Fruit fly (Drosophila melanogaster) whole organism, embryonic: Measurements from ENCODE around the gene Cul5.

Experiments
- Antp ChIP-seq: fragments of 200-800 bp; sonication (Bioruptor generic); optimal IDR thresholded peaks from 3 replicates; lab custom pipeline; 2016; ENCODE audit warnings: missing biosample characterization, missing genetic modification characterization
- CG10209 ChIP-seq: fragments of 200-800 bp; sonication (Bioruptor generic); optimal IDR thresholded peaks from 3 replicates; lab custom pipeline; 2017; ENCODE audit warnings: missing biosample characterization, mild to moderate bottlenecking, missing genetic modification characterization, missing genetic modification reagents
- CG10274 ChIP-seq: fragments of 200-800 bp; sonication (Bioruptor generic); optimal IDR thresholded peaks from 3 replicates; lab custom pipeline; 2017; ENCODE audit warnings: missing biosample characterization, mild to moderate bottlenecking, missing genetic modification characterization
- CG10979 ChIP-seq: fragments of 200-800 bp; sonication (Bioruptor generic); optimal IDR thresholded peaks from 2 replicates; lab custom pipeline; 2018; ENCODE audit warnings: missing biosample characterization, mild to moderate bottlenecking, missing genetic modification characterization, moderate library complexity
- CG11560 ChIP-seq: fragments of 200-800 bp; sonication (Bioruptor generic); IDR thresholded peaks from 3 replicates; pipeline ENCODE4 v1.3.6; 2022; ENCODE audit warnings: missing biosample characterization, missing genetic modification characterization
- CG12391 ChIP-seq: fragments of 200-800 bp; sonication (Bioruptor generic); optimal IDR thresholded peaks from 3 replicates; lab custom pipeline; 2018; ENCODE audit warnings: missing biosample characterization, mild to moderate bottlenecking, missing genetic modification characterization, moderate library complexity
- CG12769 ChIP-seq: fragments of 200-800 bp; sonication (Bioruptor generic); optimal IDR thresholded peaks from 2 replicates; lab custom pipeline; 2019; ENCODE audit warnings: missing biosample characterization, mild to moderate bottlenecking, missing genetic modification characterization, moderate library complexity
- CG13296 ChIP-seq: fragments of 200-800 bp; sonication (Bioruptor generic); optimal IDR thresholded peaks from 3 replicates; lab custom pipeline; 2018; ENCODE audit warnings: missing biosample characterization, mild to moderate bottlenecking, missing genetic modification characterization
- CG13624 ChIP-seq: fragments of 200-800 bp; sonication (Bioruptor generic); optimal IDR thresholded peaks from 2 replicates; lab custom pipeline; 2016; ENCODE audit warnings: missing biosample characterization, missing genetic modification characterization
- CG16815 ChIP-seq: fragments of 200-800 bp; sonication (Bioruptor generic); optimal IDR thresholded peaks from 3 replicates; lab custom pipeline; 2017; ENCODE audit warnings: missing biosample characterization, mild to moderate bottlenecking, missing genetic modification characterization
- CG2129 ChIP-seq: fragments of 200-800 bp; sonication (Bioruptor generic); IDR thresholded peaks from 2 replicates; pipeline ENCODE4 v1.3.6; 2022; ENCODE audit warnings: missing biosample characterization, missing genetic modification characterization; ENCODE audit not compliant: partially characterized antibody
- CG2199 ChIP-seq: fragments of 200-800 bp; sonication (Bioruptor generic); IDR thresholded peaks from 3 replicates; pipeline ENCODE4 v1.3.6; 2022; ENCODE audit warnings: missing biosample characterization, missing genetic modification characterization
- CG3065 ChIP-seq: fragments of 200-800 bp; sonication (Bioruptor generic); optimal IDR thresholded peaks from 2 replicates; lab custom pipeline; 2016; ENCODE audit warnings: missing biosample characterization, missing genetic modification characterization
- CG3847 ChIP-seq: fragments of 200-800 bp; sonication (Bioruptor generic); IDR thresholded peaks from 2 replicates; pipeline ENCODE4 v1.3.6; 2022; ENCODE audit warnings: missing biosample characterization, missing genetic modification characterization
- CG6765 ChIP-seq: fragments of 200-800 bp; sonication (Bioruptor generic); optimal IDR thresholded peaks from 3 replicates; lab custom pipeline; 2017; ENCODE audit warnings: missing biosample characterization, mild to moderate bottlenecking, missing genetic modification characterization
- CG7963 ChIP-seq: fragments of 200-800 bp; sonication (Bioruptor generic); IDR thresholded peaks from 3 replicates; pipeline ENCODE4 v1.3.6; 2022; ENCODE audit warnings: missing biosample characterization, missing genetic modification characterization; ENCODE audit not compliant: partially characterized antibody
- CG8924 ChIP-seq: fragments of 200-800 bp; optimal IDR thresholded peaks from 3 replicates; lab custom pipeline; 2019; ENCODE audit warnings: missing biosample characterization, mild to moderate bottlenecking, missing genetic modification characterization, moderate library complexity
- CG9609 ChIP-seq: fragments of 200-800 bp; sonication (Bioruptor generic); optimal IDR thresholded peaks from 3 replicates; lab custom pipeline; 2016; ENCODE audit warnings: missing biosample characterization, missing genetic modification characterization
- CG9932 ChIP-seq: fragments of 200-800 bp; sonication (Bioruptor generic); IDR thresholded peaks from 2 replicates; pipeline ENCODE4 v1.3.6; 2022; ENCODE audit warnings: missing biosample characterization, missing genetic modification characterization
- CHES-1-like ChIP-seq: fragments of 200-800 bp; sonication (Bioruptor generic); optimal IDR thresholded peaks from 2 replicates; lab custom pipeline; 2016; ENCODE audit warnings: missing biosample characterization, missing genetic modification characterization
- Camta ChIP-seq: fragments of 200-800 bp; sonication (Bioruptor generic); optimal IDR thresholded peaks from 2 replicates; lab custom pipeline; 2016; ENCODE audit warnings: missing biosample characterization, missing genetic modification characterization
- Doc3 ChIP-seq: fragments of 200-800 bp; sonication (Bioruptor generic); IDR thresholded peaks from 3 replicates; pipeline ENCODE4 v1.3.6; 2022; ENCODE audit warnings: missing biosample characterization, missing genetic modification characterization; ENCODE audit not compliant: partially characterized antibody
- Drgx ChIP-seq: fragments of 200-800 bp; sonication (Bioruptor generic); IDR thresholded peaks from 2 replicates; pipeline ENCODE4 v1.3.6; 2022; ENCODE audit warnings: missing biosample characterization, missing genetic modification characterization
- E2f2 ChIP-seq: fragments of 200-800 bp; sonication (Bioruptor generic); IDR thresholded peaks from 2 replicates; pipeline ENCODE4 v1.3.6; 2022; ENCODE audit warnings: missing biosample characterization, missing genetic modification characterization
- ERR ChIP-seq: fragments of 200-800 bp; sonication (Bioruptor generic); optimal IDR thresholded peaks from 2 replicates; lab custom pipeline; 2016; ENCODE audit warnings: missing biosample characterization, missing genetic modification characterization
- Elba2 ChIP-seq: fragments of 200-800 bp; sonication (Bioruptor generic); optimal IDR thresholded peaks from 3 replicates; lab custom pipeline; 2016; ENCODE audit warnings: missing biosample characterization, missing genetic modification characterization
- HLH3B ChIP-seq: fragments of 200-800 bp; sonication (Bioruptor generic); IDR thresholded peaks from 2 replicates; pipeline ENCODE4 v1.3.6; 2022; ENCODE audit warnings: missing biosample characterization, missing genetic modification characterization
- Lim3 ChIP-seq: fragments of 200-800 bp; sonication (Bioruptor generic); IDR thresholded peaks from 2 replicates; pipeline ENCODE4 v1.3.6; 2022; ENCODE audit warnings: missing biosample characterization, missing genetic modification characterization
- Side ChIP-seq: fragments of 200-800 bp; sonication (Bioruptor generic); optimal IDR thresholded peaks from 2 replicates; lab custom pipeline; 2016; ENCODE audit warnings: missing biosample characterization, missing genetic modification characterization
- Stat92E ChIP-seq, 3 experiments: fragments of >200 bp in 2 of 3; fragments of 200-800 bp in 1 of 3; sonication (Bioruptor generic) in 1 of 3; optimal IDR thresholded peaks; 2 replicates each; lab custom pipeline; 2017 to 2019; ENCODE audit warnings: missing biosample characterization in 3 of 3, missing genetic modification characterization in 3 of 3, mild to moderate bottlenecking in 1 of 3, moderate library complexity in 1 of 3
- al ChIP-seq: fragments of 200-800 bp; sonication (Bioruptor generic); IDR thresholded peaks from 2 replicates; pipeline ENCODE4 v1.3.6; 2022; ENCODE audit warnings: missing biosample characterization, missing genetic modification characterization
- chif ChIP-seq, 2 experiments: fragments of 200-800 bp; sonication (Bioruptor generic); optimal IDR thresholded peaks; 3 replicates each; lab custom pipeline; 2016; ENCODE audit warnings: missing biosample characterization in 2 of 2, missing genetic modification characterization in 2 of 2
- eyg ChIP-seq: fragments of 200-800 bp; sonication (Bioruptor generic); optimal IDR thresholded peaks from 3 replicates; lab custom pipeline; 2016; ENCODE audit warnings: missing biosample characterization, missing genetic modification characterization
- fd3F ChIP-seq: fragments of 200-800 bp; sonication (Bioruptor generic); optimal IDR thresholded peaks from 2 replicates; lab custom pipeline; 2018; ENCODE audit warnings: missing biosample characterization, mild to moderate bottlenecking, missing genetic modification characterization, moderate library complexity
- fd96Cb ChIP-seq: fragments of 200-800 bp; sonication (Bioruptor generic); optimal IDR thresholded peaks from 2 replicates; lab custom pipeline; 2018; ENCODE audit warnings: missing biosample characterization, mild to moderate bottlenecking, missing genetic modification characterization, moderate library complexity
- ind ChIP-seq: fragments of 200-800 bp; sonication (Bioruptor generic); optimal IDR thresholded peaks from 3 replicates; lab custom pipeline; 2016; ENCODE audit warnings: missing biosample characterization, missing genetic modification characterization
- knrl ChIP-seq: fragments of 200-800 bp; sonication (Bioruptor generic); IDR thresholded peaks from 3 replicates; pipeline ENCODE4 v1.3.6; 2022; ENCODE audit warnings: missing biosample characterization, missing genetic modification characterization; ENCODE audit not compliant: partially characterized antibody
- lmd ChIP-seq: fragments of 200-800 bp; sonication (Bioruptor generic); IDR thresholded peaks from 2 replicates; pipeline ENCODE4 v1.3.6; 2022; ENCODE audit warnings: missing biosample characterization, missing genetic modification characterization
- lola ChIP-seq, 3 experiments: fragments of >200 bp in 2 of 3; fragments of 200-800 bp in 1 of 3; sonication (Bioruptor generic) in 1 of 3; optimal IDR thresholded peaks; 2 replicates each; lab custom pipeline; 2017 to 2019; ENCODE audit warnings: missing biosample characterization in 3 of 3, missing genetic modification characterization in 3 of 3, mild to moderate bottlenecking in 1 of 3, moderate library complexity in 1 of 3
- nom ChIP-seq: fragments of 200-800 bp; sonication (Bioruptor generic); optimal IDR thresholded peaks from 2 replicates; lab custom pipeline; 2017; ENCODE audit warnings: missing biosample characterization, missing genetic modification characterization, mild to moderate bottlenecking, moderate library complexity, missing genetic modification reagents
- org-1 ChIP-seq: fragments of 200-800 bp; sonication (Bioruptor generic); optimal IDR thresholded peaks from 2 replicates; lab custom pipeline; 2017; ENCODE audit warnings: missing biosample characterization, missing genetic modification characterization
- peb ChIP-seq: fragments of 200-800 bp; sonication (Bioruptor generic); IDR thresholded peaks from 2 replicates; pipeline ENCODE4 v1.3.6; 2022; ENCODE audit warnings: missing biosample characterization, missing genetic modification characterization
- sug ChIP-seq: fragments of 200-800 bp; optimal IDR thresholded peaks from 2 replicates; lab custom pipeline; 2019; ENCODE audit warnings: missing biosample characterization, mild to moderate bottlenecking, missing genetic modification characterization, moderate library complexity
- trem ChIP-seq: fragments of 200-800 bp; optimal IDR thresholded peaks from 3 replicates; lab custom pipeline; 2019; ENCODE audit warnings: missing biosample characterization, mild to moderate bottlenecking, missing genetic modification characterization, moderate library complexity
- ttk ChIP-seq: fragments of 200-800 bp; sonication (Bioruptor generic); IDR thresholded peaks from 2 replicates; pipeline ENCODE4 v2.1.2; 2022; ENCODE audit warnings: missing biosample characterization, missing genetic modification characterization
- tx ChIP-seq: fragments of 200-800 bp; sonication (Bioruptor generic); optimal IDR thresholded peaks from 2 replicates; lab custom pipeline; 2016; ENCODE audit warnings: missing biosample characterization, missing genetic modification characterization
- wor ChIP-seq: fragments of 200-800 bp; sonication (Bioruptor generic); IDR thresholded peaks from 2 replicates; pipeline ENCODE4 v1.3.6; 2022; ENCODE audit warnings: missing biosample characterization, missing genetic modification characterization

The Cul5 gene

dm6 chr3R:29089662-29090007 lies 26.9 kb upstream of the Cul5 start (continued):
- TF ChIP-seq al (GFP tag; lab: Robert Waterston, UW) = peak; percentile 45
- no peak for TF ChIP-seq fd3F (GFP tag; lab: Kevin White, UChicago)
- no peak for TF ChIP-seq CG10209 (GFP tag; lab: Kevin White, UChicago)
- TF ChIP-seq E2f2 (GFP tag; lab: Robert Waterston, UW) = no peak
- TF ChIP-seq CG10979 (tag; lab: Kevin White, UChicago) = peak; percentile 43
- no peak for TF ChIP-seq lola (GFP tag; optimal IDR thresholded peaks at IDR 0.05; lab: Kevin White, UChicago)
- TF ChIP-seq trem (tag; lab: Kevin White, UChicago) = peak; percentile 15
- peak; percentile 66 for TF ChIP-seq ind (GFP tag; lab: Kevin White, UChicago)

- peak; percentile 39 for TF ChIP-seq tx (GFP tag; lab: Kevin White, UChicago)
- peak; percentile 77 for TF ChIP-seq trem (tag; lab: Kevin White, UChicago)
- TF ChIP-seq CG7963 (GFP tag; lab: Robert Waterston, UW) = no peak
- TF ChIP-seq CG10274 = peak; percentile 33
- 0 out of 2 replicates have a peak, but pooled peaks have one; percentile 20 for TF ChIP-seq ttk
- 0 out of 2 replicates have a peak, but pooled peaks have one; percentile 28 for TF ChIP-seq al (GFP tag; lab: Robert Waterston, UW)
- no peak for TF ChIP-seq CG9609
- TF ChIP-seq eyg = no peak
- peak; percentile 6 for TF ChIP-seq CG6765 (GFP tag; lab: Kevin White, UChicago)
- no peak for TF ChIP-seq Doc3 (GFP tag; lab: Robert Waterston, UW)
- TF ChIP-seq ERR (GFP tag; lab: Kevin White, UChicago) = no peak
- peak; percentile 77 for TF ChIP-seq lmd (GFP tag; lab: Robert Waterston, UW)
- TF ChIP-seq nom (GFP tag; lab: Kevin White, UChicago) = no peak
- TF ChIP-seq CG11560 (tag; lab: Robert Waterston, UW) = no peak
- no peak for TF ChIP-seq CG2129 (GFP tag; lab: Robert Waterston, UW)
- TF ChIP-seq knrl = no peak
- TF ChIP-seq Antp (GFP tag; lab: Kevin White, UChicago) = peak; percentile 40
- peak; percentile 73 for TF ChIP-seq HLH3B (GFP tag; lab: Robert Waterston, UW)
- TF ChIP-seq sug (tag; lab: Kevin White, UChicago) = peak; percentile 75
- peak; percentile 17 for TF ChIP-seq CG13296 (GFP tag; lab: Kevin White, UChicago)
- TF ChIP-seq CG9932 = no peak
- peak; percentile 80 for TF ChIP-seq CG8924 (tag; lab: Kevin White, UChicago)
- TF ChIP-seq CG2199 (GFP tag; lab: Robert Waterston, UW) = no peak
- no peak for TF ChIP-seq Elba2 (GFP tag; lab: Kevin White, UChicago)
- peak; percentile 57 for TF ChIP-seq CG3847 (GFP tag; lab: Robert Waterston, UW)
- peak; percentile 82 for TF ChIP-seq CG12391 (tag; lab: Kevin White, UChicago)
- no peak for TF ChIP-seq Stat92E (GFP tag; optimal IDR thresholded peaks at IDR 0.05; lab: Kevin White, UChicago)
- TF ChIP-seq CG13624 = peak; percentile 31
- TF ChIP-seq Lim3 (GFP tag; lab: Robert Waterston, UW) = no peak
- TF ChIP-seq CG12769 (tag; lab: Kevin White, UChicago) = peak; percentile 36
- 0 out of 2 replicates have a peak, but pooled peaks have one; percentile 19 for TF ChIP-seq Drgx (GFP tag; lab: Robert Waterston, UW)
- peak; percentile 69 for TF ChIP-seq org-1 (GFP tag; lab: Kevin White, UChicago)
- TF ChIP-seq Camta (GFP tag; lab: Kevin White, UChicago) = peak; percentile 47
- 0 out of 2 replicates have a peak, but pooled peaks have one; percentile 49 for TF ChIP-seq peb
- TF ChIP-seq fd96Cb (tag; lab: Kevin White, UChicago) = peak; percentile 85
- TF ChIP-seq Side = peak; percentile 43
- peak; percentile 56 to 62 for TF ChIP-seq chif (GFP tag; optimal IDR thresholded peaks at IDR 0.05; lab: Kevin White, UChicago)
- peak; percentile 47 for TF ChIP-seq wor (GFP tag; lab: Robert Waterston, UW)
- peak; percentile 62 for TF ChIP-seq CG3065 (GFP tag; lab: Kevin White, UChicago)
- peak; percentile 32 for TF ChIP-seq CG16815 (GFP tag; lab: Kevin White, UChicago)
- peak; percentile 39 for TF ChIP-seq CHES-1-like
These were observed 26.3 kb upstream of the Cul5 start for dm6 chr3R:29088938-29089661.
